Fruit fly (Drosophila melanogaster) whole organism, adult: Measurements from ENCODE around the gene CG7824.

Experiments used
- CG11617 ChIP-seq: fragments of 200-800 bp; sonication (Bioruptor generic); optimal IDR thresholded peaks from 2 replicates; lab custom pipeline; 2017; ENCODE audit warnings: mild to moderate bottlenecking, missing biosample characterization, missing genetic modification reagents, missing genetic modification characterization
- CG5204 ChIP-seq: fragments of 200-800 bp; sonication (Bioruptor generic); optimal IDR thresholded peaks from 2 replicates; lab custom pipeline; 2016; ENCODE audit warnings: missing biosample characterization, missing genetic modification characterization
- Crg-1 ChIP-seq: fragments of 200-800 bp; sonication (Bioruptor generic); optimal IDR thresholded peaks from 2 replicates; lab custom pipeline; 2016; ENCODE audit warnings: missing biosample characterization, missing genetic modification characterization
- tj ChIP-seq: fragments of 200-800 bp; sonication (Bioruptor generic); optimal IDR thresholded peaks from 3 replicates; lab custom pipeline; 2017; ENCODE audit warnings: missing biosample characterization, mild to moderate bottlenecking, missing genetic modification characterization, moderate library complexity

dm6 chr3R:29899635-29900034 lies 40.9 kb upstream of the CG7824 start:
- TF ChIP-seq tj (GFP tag; lab: Kevin White, UChicago), result no peak
- TF ChIP-seq CG11617 (GFP tag; lab: Kevin White, UChicago), result no peak
- no peak for TF ChIP-seq Crg-1 (GFP tag; lab: Kevin White, UChicago)
- TF ChIP-seq CG5204 (GFP tag; lab: Kevin White, UChicago), result no peak
